Fruit fly (Drosophila melanogaster) whole organism, embryonic: ENCODE data around the gene EAChm.

Experiments used
- Adf1 ChIP-seq: fragments of 200-800 bp; sonication (Bioruptor generic); IDR thresholded peaks from 2 replicates; pipeline ENCODE4 v1.3.6; 2022; ENCODE audit warnings: missing biosample characterization, missing genetic modification characterization
- Bgb ChIP-seq: fragments of 200-800 bp; sonication (Bioruptor generic); IDR thresholded peaks from 2 replicates; pipeline ENCODE4 v1.3.6; 2022; ENCODE audit warnings: missing biosample characterization, missing genetic modification characterization; ENCODE audit not compliant: partially characterized antibody
- Blimp-1 ChIP-seq: fragments of 200-800 bp; sonication (Bioruptor generic); optimal IDR thresholded peaks from 3 replicates; lab custom pipeline; 2018; ENCODE audit warnings: missing biosample characterization, missing genetic modification characterization, mild to moderate bottlenecking, moderate library complexity, missing genetic modification reagents
- BtbVII ChIP-seq: fragments of 200-800 bp; sonication (Bioruptor generic); optimal IDR thresholded peaks from 3 replicates; lab custom pipeline; 2017; ENCODE audit warnings: missing biosample characterization, mild to moderate bottlenecking, missing genetic modification characterization
- CG10209 ChIP-seq: fragments of 200-800 bp; sonication (Bioruptor generic); optimal IDR thresholded peaks from 3 replicates; lab custom pipeline; 2017; ENCODE audit warnings: missing biosample characterization, mild to moderate bottlenecking, missing genetic modification characterization, missing genetic modification reagents
- CG11504 ChIP-seq: fragments of 200-800 bp; sonication (Bioruptor generic); optimal IDR thresholded peaks from 3 replicates; lab custom pipeline; 2019; ENCODE audit warnings: missing biosample characterization, mild to moderate bottlenecking, missing genetic modification characterization, moderate library complexity
- CG12104 ChIP-seq: fragments of 200-800 bp; sonication (Bioruptor generic); optimal IDR thresholded peaks from 3 replicates; lab custom pipeline; 2016; ENCODE audit warnings: missing biosample characterization, missing genetic modification characterization
- CG12299 ChIP-seq: fragments of 200-800 bp; sonication (Bioruptor generic); optimal IDR thresholded peaks from 2 replicates; lab custom pipeline; 2018; ENCODE audit warnings: missing biosample characterization, mild to moderate bottlenecking, missing genetic modification characterization
- CG12391 ChIP-seq: fragments of 200-800 bp; sonication (Bioruptor generic); optimal IDR thresholded peaks from 3 replicates; lab custom pipeline; 2018; ENCODE audit warnings: missing biosample characterization, mild to moderate bottlenecking, missing genetic modification characterization, moderate library complexity
- CG12659 ChIP-seq: fragments of 200-800 bp; sonication (Bioruptor generic); optimal IDR thresholded peaks from 3 replicates; lab custom pipeline; 2017; ENCODE audit warnings: mild to moderate bottlenecking, missing biosample characterization, missing genetic modification reagents, missing genetic modification characterization
- CG15479 ChIP-seq: fragments of 200-800 bp; sonication (Bioruptor generic); optimal IDR thresholded peaks from 3 replicates; lab custom pipeline; 2019; ENCODE audit warnings: missing biosample characterization, mild to moderate bottlenecking, missing genetic modification characterization, moderate library complexity
- CG16863 ChIP-seq: fragments of 200-800 bp; sonication (Bioruptor generic); optimal IDR thresholded peaks from 3 replicates; lab custom pipeline; 2016; ENCODE audit warnings: missing biosample characterization, missing genetic modification characterization
- CG17829 ChIP-seq: fragments of 200-800 bp; optimal IDR thresholded peaks from 2 replicates; lab custom pipeline; 2019; ENCODE audit warnings: missing biosample characterization, mild to moderate bottlenecking, missing genetic modification characterization, moderate library complexity
- CG30431 ChIP-seq: fragments of 200-800 bp; sonication (Bioruptor generic); optimal IDR thresholded peaks from 2 replicates; lab custom pipeline; 2017; ENCODE audit warnings: missing biosample characterization, missing genetic modification characterization
- CG32532 ChIP-seq: fragments of 200-800 bp; sonication (Bioruptor generic); IDR thresholded peaks from 2 replicates; pipeline ENCODE4 v1.3.6; 2022; ENCODE audit warnings: missing biosample characterization, missing genetic modification characterization
- CG4424 ChIP-seq: fragments of 200-800 bp; sonication (Bioruptor generic); optimal IDR thresholded peaks from 3 replicates; lab custom pipeline; 2016; ENCODE audit warnings: missing biosample characterization, missing genetic modification characterization
- CG5953 ChIP-seq: fragments of 200-800 bp; sonication (Bioruptor generic); IDR thresholded peaks from 2 replicates; pipeline ENCODE4 v1.3.6; 2022; ENCODE audit warnings: missing biosample characterization, missing genetic modification characterization
- CG9727 ChIP-seq: fragments of 200-800 bp; sonication (Bioruptor generic); optimal IDR thresholded peaks from 3 replicates; lab custom pipeline; 2017; ENCODE audit warnings: missing biosample characterization, mild to moderate bottlenecking, missing genetic modification characterization
- CG9932 ChIP-seq: fragments of 200-800 bp; sonication (Bioruptor generic); IDR thresholded peaks from 2 replicates; pipeline ENCODE4 v1.3.6; 2022; ENCODE audit warnings: missing biosample characterization, missing genetic modification characterization
- CoRest ChIP-seq: fragments of 200-800 bp; sonication (Bioruptor generic); optimal IDR thresholded peaks from 3 replicates; lab custom pipeline; 2018; ENCODE audit warnings: missing biosample characterization, mild to moderate bottlenecking, missing genetic modification characterization, moderate library complexity
- D ChIP-seq, 2 experiments: fragments of 200-800 bp in 1 of 2; fragments of >200 bp in 1 of 2; sonication (Bioruptor generic) in 1 of 2; optimal IDR thresholded peaks; 2 replicates in 1 of 2; 3 replicates in 1 of 2; lab custom pipeline; 2017; ENCODE audit warnings: mild to moderate bottlenecking in 1 of 2, missing biosample characterization in 1 of 2, missing genetic modification characterization in 1 of 2, missing genetic modification reagents in 1 of 2
- Doc3 ChIP-seq: fragments of 200-800 bp; sonication (Bioruptor generic); IDR thresholded peaks from 3 replicates; pipeline ENCODE4 v1.3.6; 2022; ENCODE audit warnings: missing biosample characterization, missing genetic modification characterization; ENCODE audit not compliant: partially characterized antibody
- Ets65A ChIP-seq: fragments of 200-800 bp; sonication (Bioruptor generic); peaks from one replicate; lab custom pipeline; 2016; ENCODE audit warnings: missing biosample characterization, missing genetic modification characterization
- Fer1 ChIP-seq: fragments of 200-800 bp; sonication (Bioruptor generic); optimal IDR thresholded peaks from 2 replicates; lab custom pipeline; 2017; ENCODE audit warnings: missing biosample characterization, mild to moderate bottlenecking, missing genetic modification characterization
- H15 ChIP-seq: fragments of 200-800 bp; sonication (Bioruptor generic); IDR thresholded peaks from 3 replicates; pipeline ENCODE4 v1.3.6; 2022; ENCODE audit warnings: missing biosample characterization, missing genetic modification characterization
- HLHmδ ChIP-seq: fragments of 200-800 bp; sonication (Bioruptor generic); optimal IDR thresholded peaks from 2 replicates; lab custom pipeline; 2018; ENCODE audit warnings: missing biosample characterization, mild to moderate bottlenecking, missing genetic modification characterization, moderate library complexity
- Hey ChIP-seq: fragments of 200-800 bp; sonication (Bioruptor generic); optimal IDR thresholded peaks from 3 replicates; lab custom pipeline; 2018; ENCODE audit warnings: missing biosample characterization, mild to moderate bottlenecking, missing genetic modification characterization
- Hr3 ChIP-seq: fragments of 200-800 bp; sonication (Bioruptor generic); optimal IDR thresholded peaks from 3 replicates; lab custom pipeline; 2016; ENCODE audit warnings: missing biosample characterization, missing genetic modification characterization
- Jarid2 ChIP-seq: fragments of 200-800 bp; sonication (Bioruptor generic); optimal IDR thresholded peaks from 3 replicates; lab custom pipeline; 2017; ENCODE audit warnings: mild to moderate bottlenecking, missing biosample characterization, missing genetic modification reagents, missing genetic modification characterization
- Kr ChIP-seq: fragments of 200-800 bp; sonication (Bioruptor generic); optimal IDR thresholded peaks from 2 replicates; lab custom pipeline; 2017; ENCODE audit warnings: missing biosample characterization, mild to moderate bottlenecking, missing genetic modification characterization
- Poxn ChIP-seq: fragments of 200-800 bp; sonication (Bioruptor generic); IDR thresholded peaks from 2 replicates; pipeline ENCODE4 v1.3.6; 2022; ENCODE audit warnings: missing biosample characterization, missing genetic modification characterization
- ap ChIP-seq: fragments of 200-800 bp; sonication (Bioruptor generic); IDR thresholded peaks from 2 replicates; pipeline ENCODE4 v1.3.6; 2022; ENCODE audit warnings: missing biosample characterization, missing genetic modification characterization
- btn ChIP-seq: fragments of 200-800 bp; sonication (Bioruptor generic); optimal IDR thresholded peaks from 2 replicates; lab custom pipeline; 2016; ENCODE audit warnings: missing biosample characterization, missing genetic modification characterization
- crc ChIP-seq: fragments of 200-800 bp; sonication (Bioruptor generic); optimal IDR thresholded peaks from 2 replicates; lab custom pipeline; 2016; ENCODE audit warnings: missing biosample characterization, missing genetic modification characterization
- dpn ChIP-seq, 2 experiments: fragments of 200-800 bp; sonication (Bioruptor generic); optimal IDR thresholded peaks; 3 replicates each; lab custom pipeline; 2016; ENCODE audit warnings: missing biosample characterization in 2 of 2, missing genetic modification characterization in 2 of 2
- fd64A ChIP-seq: fragments of 200-800 bp; sonication (Bioruptor generic); optimal IDR thresholded peaks from 3 replicates; lab custom pipeline; 2018; ENCODE audit warnings: missing biosample characterization, mild to moderate bottlenecking, missing genetic modification characterization
- fru ChIP-seq: fragments of >200 bp; optimal IDR thresholded peaks from 2 replicates; lab custom pipeline; 2017
- gcm ChIP-seq: fragments of 200-800 bp; sonication (Bioruptor generic); optimal IDR thresholded peaks from 2 replicates; lab custom pipeline; 2019; ENCODE audit warnings: missing biosample characterization, mild to moderate bottlenecking, missing genetic modification characterization, moderate library complexity
- gro ChIP-seq: fragments of 200-800 bp; sonication (Bioruptor generic); optimal IDR thresholded peaks from 2 replicates; lab custom pipeline; 2016; ENCODE audit warnings: missing biosample characterization, missing genetic modification characterization
- h ChIP-seq: fragments of >200 bp; optimal IDR thresholded peaks from 2 replicates; lab custom pipeline; 2017
- hkb ChIP-seq, 2 experiments: fragments of 200-800 bp in 1 of 2; fragments of >200 bp in 1 of 2; sonication (Bioruptor generic) in 1 of 2; IDR thresholded peaks in 1 of 2; optimal IDR thresholded peaks in 1 of 2; 2 replicates each; pipeline versions ENCODE4 v1.3.6 to Lab custom; 2017 to 2022; ENCODE audit warnings: missing biosample characterization in 1 of 2, missing genetic modification characterization in 1 of 2
- insv ChIP-seq, 2 experiments: fragments of 200-800 bp; sonication (Bioruptor generic); optimal IDR thresholded peaks; 3 replicates each; lab custom pipeline; 2016 to 2018; ENCODE audit warnings: missing biosample characterization in 2 of 2, missing genetic modification characterization in 2 of 2
- otp ChIP-seq: fragments of 200-800 bp; sonication (Bioruptor generic); IDR thresholded peaks from 3 replicates; pipeline ENCODE4, ENCODE4 v1.3.6; 2022; ENCODE audit warnings: missing biosample characterization, missing genetic modification characterization
- pb ChIP-seq: fragments of 200-800 bp; sonication (Bioruptor generic); optimal IDR thresholded peaks from 3 replicates; lab custom pipeline; 2016; ENCODE audit warnings: missing biosample characterization, missing genetic modification characterization
- row ChIP-seq: fragments of 200-800 bp; sonication (Bioruptor generic); IDR thresholded peaks from 3 replicates; pipeline ENCODE4 v1.3.6; 2022; ENCODE audit warnings: missing biosample characterization, missing genetic modification characterization
- sim ChIP-seq: fragments of 200-800 bp; sonication (Bioruptor generic); IDR thresholded peaks from 2 replicates; pipeline ENCODE4 v1.3.6; 2022; ENCODE audit warnings: missing biosample characterization, missing genetic modification characterization
- slbo ChIP-seq: fragments of 200-800 bp; sonication (Bioruptor generic); IDR thresholded peaks from 2 replicates; pipeline ENCODE4 v1.3.6; 2022; ENCODE audit warnings: missing biosample characterization, missing genetic modification characterization
- ssp ChIP-seq: fragments of 200-800 bp; sonication (Bioruptor generic); IDR thresholded peaks from 2 replicates; pipeline ENCODE4 v1.3.6; 2022; ENCODE audit warnings: missing biosample characterization, missing genetic modification characterization
- unpg ChIP-seq: fragments of 200-800 bp; sonication (Bioruptor generic); optimal IDR thresholded peaks from 3 replicates; lab custom pipeline; 2018; ENCODE audit warnings: missing biosample characterization, mild to moderate bottlenecking, missing genetic modification characterization, moderate library complexity
- zf30C ChIP-seq: fragments of 200-800 bp; sonication (Bioruptor generic); optimal IDR thresholded peaks from 3 replicates; lab custom pipeline; 2018; ENCODE audit warnings: missing biosample characterization, mild to moderate bottlenecking, missing genetic modification characterization

EAChm gene

DNA sequence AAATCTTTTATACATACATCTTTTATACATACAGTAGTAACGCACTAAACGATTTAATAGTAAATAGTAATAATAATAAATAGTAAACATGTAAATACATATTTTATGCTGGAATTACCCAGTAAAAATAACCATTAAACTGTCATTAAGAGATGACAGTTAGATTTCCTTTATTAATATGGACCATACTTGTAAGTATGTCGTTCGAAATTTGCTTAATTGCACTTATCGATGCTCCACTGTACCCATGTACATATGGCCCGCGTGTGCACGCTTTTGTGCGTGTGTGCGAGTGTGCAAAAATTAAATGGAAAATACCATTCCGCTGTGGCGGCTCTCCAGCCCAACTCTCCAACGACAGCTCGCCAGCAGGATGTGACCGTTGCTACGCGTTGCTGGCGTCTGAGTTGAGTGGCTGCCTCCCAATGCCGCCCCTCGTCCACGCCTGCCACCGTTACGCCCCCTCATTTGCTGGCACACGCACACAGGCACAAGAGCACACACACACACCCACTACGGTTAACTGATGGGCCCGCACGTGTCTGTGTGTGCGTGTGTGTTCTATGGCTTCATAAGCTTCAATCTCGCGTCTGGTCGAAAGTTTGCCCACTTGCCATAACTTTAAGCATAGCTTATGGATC lies 48.2 kb downstream of the EAChm start:
- TF ChIP-seq HLHmδ (peak; percentile 22), dpn (GFP tag; optimal IDR thresholded peaks at IDR 0.05; lab: Kevin White, UChicago) (no peak), slbo (GFP tag; lab: Robert Waterston, UW) (peak; percentile 24; the same call in 1 of the 2 replicates), fd64A (GFP tag; lab: Kevin White, UChicago) (no peak), CG12659 (GFP tag; lab: Kevin White, UChicago) (no peak), hkb (optimal IDR thresholded peaks at IDR 0.05; lab: Kevin White, UChicago) (no peak), hkb (GFP tag; IDR thresholded peaks at IDR 0.05; lab: Robert Waterston, UW) (0 out of 2 replicates have a peak, but pooled peaks have one; percentile 8), CG17829 (tag; lab: Kevin White, UChicago) (no peak), CG12104 (GFP tag; lab: Kevin White, UChicago) (no peak), Blimp-1 (GFP tag; lab: Kevin White, UChicago) (no peak), Doc3 (GFP tag; lab: Robert Waterston, UW) (no peak), btn (GFP tag; lab: Kevin White, UChicago) (no peak), h (lab: Kevin White, UChicago) (no peak), Fer1 (GFP tag; lab: Kevin White, UChicago) (no peak), Hr3 (GFP tag; lab: Kevin White, UChicago) (no peak), unpg (GFP tag; lab: Kevin White, UChicago) (peak; percentile 20), CG32532 (GFP tag; lab: Robert Waterston, UW) (no peak), sim (no peak), CG12299 (tag; lab: Kevin White, UChicago) (no peak), fru (no peak), ap (no peak), Jarid2 (no peak), CG15479 (GFP tag; lab: Kevin White, UChicago) (no peak), CG9727 (GFP tag; lab: Kevin White, UChicago) (no peak), Ets65A (GFP tag; lab: Kevin White, UChicago) (no peak), zf30C (GFP tag; lab: Kevin White, UChicago) (no peak), Adf1 (GFP tag; lab: Robert Waterston, UW) (no peak; the same call in 1 of the 2 replicates), row (GFP tag; lab: Robert Waterston, UW) (peak; percentile 61), pb (GFP tag; lab: Kevin White, UChicago) (no peak), crc (no peak), CG9932 (peak; percentile 23; the same call in 1 of the 2 replicates), Poxn (GFP tag; lab: Robert Waterston, UW) (no peak), otp (GFP tag; lab: Robert Waterston, UW) (no peak), CG4424 (GFP tag; lab: Kevin White, UChicago) (no peak), Bgb (GFP tag; lab: Robert Waterston, UW) (no peak), BtbVII (GFP tag; lab: Kevin White, UChicago) (no peak), Hey (tag; lab: Kevin White, UChicago) (peak; percentile 92), H15 (GFP tag; lab: Robert Waterston, UW) (0 out of 3 replicates have a peak, but pooled peaks have one; percentile 35), ssp (GFP tag; lab: Robert Waterston, UW) (no peak), CG10209 (GFP tag; lab: Kevin White, UChicago) (no peak), Kr (no peak), CG30431 (GFP tag; lab: Kevin White, UChicago) (no peak), CoRest (no peak), gro (GFP tag; lab: Kevin White, UChicago) (no peak), D (optimal IDR thresholded peaks at IDR 0.05; lab: Kevin White, UChicago) (no peak), D (GFP tag; optimal IDR thresholded peaks at IDR 0.05; lab: Kevin White, UChicago) (no peak), CG5953 (GFP tag; lab: Robert Waterston, UW) (no peak), gcm (GFP tag; lab: Kevin White, UChicago) (no peak), CG16863 (GFP tag; lab: Kevin White, UChicago) (no peak), CG12391 (tag; lab: Kevin White, UChicago) (no peak), CG11504 (tag; lab: Kevin White, UChicago) (peak; percentile 31), insv (GFP tag; optimal IDR thresholded peaks at IDR 0.05; lab: Kevin White, UChicago) (no peak)
